Worm (Caenorhabditis elegans) whole organism, early embryonic: Measurements from ENCODE around the gene lgc-46.

Source experiments
- F13C5.2 ChIP-seq: sonication (generic microtip); optimal IDR thresholded peaks from 2 replicates; lab custom pipeline; 2017; ENCODE audit warnings: mild to moderate bottlenecking, missing genetic modification characterization, inconsistent platforms, missing compliant biosample characterization
- aly-1 ChIP-seq: sonication (generic microtip); optimal IDR thresholded peaks from 2 replicates; lab custom pipeline; 2016; ENCODE audit warnings: missing genetic modification characterization, missing compliant biosample characterization
- ama-1 ChIP-seq: fragments of 150-350 bp; optimal IDR thresholded peaks from 2 replicates; lab custom pipeline; 2014
- ceh-36 ChIP-seq: sonication (generic microtip); optimal IDR thresholded peaks from 2 replicates; lab custom pipeline; 2016; ENCODE audit warnings: missing genetic modification characterization, inconsistent platforms, missing compliant biosample characterization
- hmbx-1 ChIP-seq: sonication (generic microtip); optimal IDR thresholded peaks from 2 replicates; lab custom pipeline; 2016; ENCODE audit warnings: mild to moderate bottlenecking, missing genetic modification characterization, missing compliant biosample characterization
- hnd-1 ChIP-seq: sonication (generic microtip); optimal IDR thresholded peaks from 2 replicates; lab custom pipeline; 2016; ENCODE audit warnings: missing genetic modification characterization, missing compliant biosample characterization
- pes-1 ChIP-seq: fragments of 200-800 bp; sonication (Bioruptor generic); IDR thresholded peaks from 2 replicates; pipeline ENCODE4 v1.3.6; 2022; ENCODE audit warnings: missing genetic modification reagents, missing genetic modification characterization, missing compliant biosample characterization
- scrt-1 ChIP-seq: fragments of 200-800 bp; sonication (Bioruptor generic); IDR thresholded peaks from 2 replicates; pipeline ENCODE4 v1.3.6; 2022; ENCODE audit warnings: missing genetic modification characterization, missing compliant biosample characterization
- sea-1 ChIP-seq: fragments of 200-800 bp; sonication (Bioruptor generic); conservative IDR thresholded peaks from 2 replicates; pipeline ENCODE4 v1.3.6; 2022; ENCODE audit warnings: missing genetic modification characterization, missing compliant biosample characterization
- tbx-37 ChIP-seq: fragments of 200-800 bp; sonication (Bioruptor generic); conservative IDR thresholded peaks from 2 replicates; pipeline ENCODE4 v1.3.6; 2022; ENCODE audit warnings: missing genetic modification reagents, missing genetic modification characterization, missing compliant biosample characterization

ce11 chrIII:1125494-1125893 is 10.3 kb downstream of the lgc-46 start:
- TF ChIP-seq ama-1 (lab: Kevin White, UChicago) (no peak), pes-1 (no peak), ceh-36 (no peak), aly-1 (tag; lab: Kevin White, UChicago) (no peak), hmbx-1 (tag; lab: Kevin White, UChicago) (no peak), sea-1 (GFP tag; lab: Robert Waterston, UW) (no peak), tbx-37 (GFP tag; lab: Robert Waterston, UW) (no peak), hnd-1 (tag; lab: Kevin White, UChicago) (no peak), F13C5.2 (tag; lab: Kevin White, UChicago) (no peak), scrt-1 (no peak)
